Worm (Caenorhabditis elegans) whole organism, young adult: Measurements from ENCODE around the gene twk-21.

Experiments used
- Y53F4B.3 ChIP-seq: fragments of 200-800 bp; sonication (Bioruptor generic); IDR thresholded peaks from 2 replicates; pipeline ENCODE4 v1.3.6; 2022; ENCODE audit warnings: missing genetic modification reagents, missing genetic modification characterization, missing compliant biosample characterization
- sdz-38 ChIP-seq: sonication (generic microtip); optimal IDR thresholded peaks from 2 replicates; lab custom pipeline; 2016; ENCODE audit warnings: missing genotype, missing genetic modification characterization, missing compliant biosample characterization

ce11 chrX:16337399-16337798, 37.7 kb downstream of the twk-21 start:
- TF ChIP-seq sdz-38 = no peak
- TF ChIP-seq Y53F4B.3 = no peak
